Worm (Caenorhabditis elegans): Measurements from ENCODE around the gene Y17G9B.2.

Gene Y17G9B.2

ce11 chrIV:4776001-4776400, 12.1 kb downstream of the Y17G9B.2 start, which contains the start of gene R11E3.19:
R11E3.19 (minus strand) TSS chrIV:4776101.
- TF ChIP-seq F10E7.11 (tag; optimal IDR thresholded peaks at IDR 0.05) (no peak), let-607 (tag; optimal IDR thresholded peaks at IDR 0.05) (no peak), pha-4 (tag; optimal IDR thresholded peaks at IDR 0.05) (no peak), attf-6 (GFP tag; IDR thresholded peaks at IDR 0.05) (no peak), sdz-38 (tag; optimal IDR thresholded peaks at IDR 0.05) (no peak), cebp-2 (GFP tag; IDR thresholded peaks at IDR 0.05) (no peak), ztf-18 (tag; optimal IDR thresholded peaks at IDR 0.05) (no peak), Y79H2A.3 (GFP tag; conservative IDR thresholded peaks at IDR 0.05) (no peak), nfyb-1 (GFP tag; IDR thresholded peaks at IDR 0.05) (no peak), tbp1 (GFP tag; optimal IDR thresholded peaks at IDR 0.05) (no peak), F57A8.1 (GFP tag; optimal IDR thresholded peaks at IDR 0.05) (no peak), ceh-27 (GFP tag; optimal IDR thresholded peaks at IDR 0.05) (no peak), fkh-3 (tag; optimal IDR thresholded peaks at IDR 0.05) (no peak), ztf-6 (GFP tag; IDR thresholded peaks at IDR 0.05) (no peak), dpff-1 (tag; optimal IDR thresholded peaks at IDR 0.05) (no peak), mxl-1 (tag; optimal IDR thresholded peaks at IDR 0.05) (no peak)

- TF ChIP-seq attf-6 (GFP tag; IDR thresholded peaks at IDR 0.05) (no peak), nfyb-1 (GFP tag; IDR thresholded peaks at IDR 0.05) (peak; percentile 76; the same call in 1 of the 2 replicates)
These were observed 12.6 kb downstream of the Y17G9B.2 start for ce11 chrIV:4776501-4776900.

- TF ChIP-seq somi-1 (GFP tag; optimal IDR thresholded peaks at IDR 0.05) (no peak), lag-1 (GFP tag; IDR thresholded peaks at IDR 0.05) (no peak), hmg-20 (GFP tag; IDR thresholded peaks at IDR 0.05) (no peak), aptf-3 (GFP tag; IDR thresholded peaks at IDR 0.05) (no peak), unc-130 (GFP tag; optimal IDR thresholded peaks at IDR 0.05) (no peak), tlf-1 (GFP tag; optimal IDR thresholded peaks at IDR 0.05) (no peak), hsf-1 (GFP tag; IDR thresholded peaks at IDR 0.05) (no peak), efl-1 (GFP tag; optimal IDR thresholded peaks at IDR 0.05) (no peak), cebp-1 (GFP tag; IDR thresholded peaks at IDR 0.05) (no peak), cebp-1 (tag; optimal IDR thresholded peaks at IDR 0.05) (no peak), nhr-80 (tag; optimal IDR thresholded peaks at IDR 0.05) (no peak), ceh-91 (GFP tag; IDR thresholded peaks at IDR 0.05) (no peak), F57C9.4 (tag; optimal IDR thresholded peaks at IDR 0.05) (no peak), C06A6.2 (GFP tag; conservative IDR thresholded peaks at IDR 0.05) (no peak), F39B2.1 (GFP tag; IDR thresholded peaks at IDR 0.05) (no peak)
These were observed 16.2 kb downstream of the Y17G9B.2 start, which contains the start of gene set-15 for ce11 chrIV:4780129-4780528. set-15 (minus strand) TSS chrIV:4780229.

- no peak for TF ChIP-seq die-1 (tag; optimal IDR thresholded peaks at IDR 0.05)
- no peak for TF ChIP-seq fkh-3 (tag; optimal IDR thresholded peaks at IDR 0.05)
- TF ChIP-seq nhr-179 (tag; optimal IDR thresholded peaks at IDR 0.05): no peak
- TF ChIP-seq hmg-1.2 (GFP tag; IDR thresholded peaks at IDR 0.05): peak; percentile 67
- no peak for TF ChIP-seq ZK185.1 (tag; optimal IDR thresholded peaks at IDR 0.05; ENCODE audit: poor library complexity, severe bottlenecking)
- TF ChIP-seq snpc-3.4 (tag; optimal IDR thresholded peaks at IDR 0.05): no peak
- no peak for TF ChIP-seq aptf-3 (GFP tag; IDR thresholded peaks at IDR 0.05)
These were observed 17.2 kb downstream of the Y17G9B.2 start for ce11 chrIV:4781123-4781522.

All from whole organism, young adult.